Worm (Caenorhabditis elegans) whole organism, L4 larva: ENCODE results near the gene C09B8.4.

Experiments used
- F10B5.3 ChIP-seq: sonication (generic microtip); optimal IDR thresholded peaks from 2 replicates; lab custom pipeline; 2016; ENCODE audit warnings: mild to moderate bottlenecking, missing genetic modification characterization, missing compliant biosample characterization
- F44E2.7 ChIP-seq: fragments of 200-800 bp; sonication (Bioruptor generic); IDR thresholded peaks from 2 replicates; pipeline ENCODE4 v2.1.2; 2022; ENCODE audit warnings: missing genetic modification characterization, missing compliant biosample characterization
- Y5F2A.4 ChIP-seq: fragments of 200-800 bp; sonication (Bioruptor generic); optimal IDR thresholded peaks from 2 replicates; lab custom pipeline; 2018; ENCODE audit warnings: mild to moderate bottlenecking, missing genetic modification characterization, missing compliant biosample characterization
- ZK546.5 ChIP-seq, 2 experiments: sonication (generic microtip); optimal IDR thresholded peaks; 2 replicates each; lab custom pipeline; 2017; ENCODE audit warnings: missing biosample characterization in 2 of 2, missing genetic modification characterization in 2 of 2
- aha-1 ChIP-seq: fragments of 150-350 bp; peaks from one replicate; lab custom pipeline; 2014; ENCODE audit warnings: missing biosample characterization, missing genetic modification characterization
- arid-1 ChIP-seq: fragments of 200-800 bp; sonication (Bioruptor generic); conservative IDR thresholded peaks from 2 replicates; pipeline ENCODE4 v1.3.6; 2022; ENCODE audit warnings: missing genetic modification reagents, missing genetic modification characterization, missing compliant biosample characterization
- ceh-20 ChIP-seq: fragments of 200-800 bp; sonication (Bioruptor generic); IDR thresholded peaks from 2 replicates; pipeline ENCODE4 v1.3.6; 2022; ENCODE audit warnings: missing genetic modification reagents, missing genetic modification characterization, missing compliant biosample characterization
- ceh-28 ChIP-seq: fragments of 150-350 bp; optimal IDR thresholded peaks from 2 replicates; lab custom pipeline; 2014; ENCODE audit warnings: missing biosample characterization, missing genetic modification reagents, missing genetic modification characterization
- ceh-32 ChIP-seq: sonication (generic microtip); optimal IDR thresholded peaks from 2 replicates; lab custom pipeline; 2016; ENCODE audit warnings: mild to moderate bottlenecking, missing genetic modification characterization, missing compliant biosample characterization; ENCODE audit not compliant: poor library complexity
- ceh-44 ChIP-seq: fragments of 200-800 bp; sonication (Bioruptor generic); IDR thresholded peaks from 2 replicates; pipeline ENCODE4 v1.3.6; 2022; ENCODE audit warnings: missing genetic modification reagents, missing genetic modification characterization, missing compliant biosample characterization
- ces-1 ChIP-seq: fragments of 150-350 bp; sonication (generic microtip); optimal IDR thresholded peaks from 4 replicates; lab custom pipeline; 2014; ENCODE audit warnings: missing biosample characterization, missing genetic modification reagents, missing genetic modification characterization
- ctbp-1 ChIP-seq: fragments of 200-800 bp; sonication (Bioruptor generic); IDR thresholded peaks from 2 replicates; pipeline ENCODE4 v1.3.6; 2022; ENCODE audit warnings: missing genetic modification reagents, missing genetic modification characterization, missing compliant biosample characterization
- daf-12 ChIP-seq: fragments of 150-350 bp; optimal IDR thresholded peaks from 2 replicates; lab custom pipeline; 2014; ENCODE audit warnings: missing biosample characterization, missing genetic modification reagents, missing genetic modification characterization
- daf-16 ChIP-seq, 3 experiments: sonication (generic microtip); optimal IDR thresholded peaks; 2 replicates each; lab custom pipeline; 2016 to 2017; ENCODE audit warnings: missing genetic modification characterization in 3 of 3, missing genetic modification reagents in 3 of 3, mild to moderate bottlenecking in 2 of 3, missing compliant biosample characterization in 2 of 3, missing biosample characterization in 1 of 3, moderate library complexity in 1 of 3
- daf-19 ChIP-seq: fragments of 200-800 bp; sonication (Bioruptor generic); conservative IDR thresholded peaks from 2 replicates; pipeline ENCODE4 v1.3.6; 2022; ENCODE audit warnings: missing genetic modification characterization, missing compliant biosample characterization
- daf-8 ChIP-seq: fragments of 200-800 bp; sonication (Bioruptor generic); IDR thresholded peaks from 2 replicates; pipeline ENCODE4 v1.3.6; 2022; ENCODE audit warnings: missing genetic modification characterization, missing compliant biosample characterization
- dmd-6 ChIP-seq: fragments of 200-800 bp; sonication (Bioruptor generic); IDR thresholded peaks from 2 replicates; pipeline ENCODE4 v1.3.6; 2022; ENCODE audit warnings: missing genetic modification reagents, missing genetic modification characterization, missing compliant biosample characterization
- dmd-9 ChIP-seq: fragments of 200-800 bp; sonication (Bioruptor generic); IDR thresholded peaks from 2 replicates; pipeline ENCODE4 v1.3.6; 2022; ENCODE audit warnings: missing genetic modification reagents, missing genetic modification characterization, missing compliant biosample characterization
- dve-1 ChIP-seq: sonication (generic microtip); optimal IDR thresholded peaks from 2 replicates; lab custom pipeline; 2017; ENCODE audit warnings: antibody characterized with exemption, mild to moderate bottlenecking, missing genetic modification characterization, missing compliant biosample characterization; ENCODE audit not compliant: insufficient read depth
- fkh-10 ChIP-seq: fragments of 150-350 bp; optimal IDR thresholded peaks from 2 replicates; lab custom pipeline; 2014; ENCODE audit warnings: missing biosample characterization, missing genetic modification reagents, missing genetic modification characterization
- gei-8 ChIP-seq: fragments of 200-800 bp; sonication (Bioruptor generic); optimal IDR thresholded peaks from 2 replicates; lab custom pipeline; 2018; ENCODE audit warnings: mild to moderate bottlenecking, missing genetic modification characterization, missing compliant biosample characterization
- hlh-11 ChIP-seq: fragments of 200-800 bp; sonication (Bioruptor generic); optimal IDR thresholded peaks from 2 replicates; lab custom pipeline; 2018; ENCODE audit warnings: mild to moderate bottlenecking, missing genetic modification characterization, missing compliant biosample characterization
- jun-1 ChIP-seq: fragments of 150-350 bp; optimal IDR thresholded peaks from 2 replicates; lab custom pipeline; 2014; ENCODE audit warnings: missing biosample characterization, missing genetic modification reagents, missing genetic modification characterization
- lin-38 ChIP-seq: fragments of 200-800 bp; sonication (Bioruptor generic); IDR thresholded peaks from 2 replicates; pipeline ENCODE4 v1.3.6; 2022; ENCODE audit warnings: missing genetic modification reagents, missing genetic modification characterization, missing compliant biosample characterization
- lin-39 ChIP-seq: fragments of 150-350 bp; optimal IDR thresholded peaks from 2 replicates; lab custom pipeline; 2014; ENCODE audit warnings: missing biosample characterization, missing genetic modification reagents, missing genetic modification characterization
- lir-3 ChIP-seq: sonication (generic microtip); optimal IDR thresholded peaks from 2 replicates; lab custom pipeline; 2016; ENCODE audit warnings: mild to moderate bottlenecking, missing genetic modification characterization, missing compliant biosample characterization
- lsy-2 ChIP-seq, 2 experiments: fragments of 150-350 bp in 1 of 2; sonication (generic microtip) in 1 of 2; optimal IDR thresholded peaks; 2 replicates each; lab custom pipeline; 2014 to 2017; ENCODE audit warnings: missing biosample characterization in 2 of 2, missing genetic modification characterization in 2 of 2
- madf-5 ChIP-seq, 2 experiments: fragments of 200-800 bp; sonication (Bioruptor generic); IDR thresholded peaks; 2 replicates each; pipeline ENCODE4 v1.3.6; 2022; ENCODE audit warnings: missing compliant biosample characterization in 2 of 2, missing genetic modification characterization in 2 of 2
- mdt-29 ChIP-seq: fragments of 200-800 bp; sonication (Bioruptor generic); IDR thresholded peaks from 2 replicates; pipeline ENCODE4 v1.3.6; 2022; ENCODE audit warnings: missing genetic modification reagents, missing genetic modification characterization, missing compliant biosample characterization
- mes-2 ChIP-seq: sonication (generic microtip); optimal IDR thresholded peaks from 2 replicates; lab custom pipeline; 2016; ENCODE audit warnings: missing genotype, mild to moderate bottlenecking, missing genetic modification characterization, missing compliant biosample characterization; ENCODE audit not compliant: poor library complexity, severe bottlenecking
- mxl-3 ChIP-seq: fragments of 200-800 bp; sonication (Bioruptor generic); optimal IDR thresholded peaks from 2 replicates; lab custom pipeline; 2018; ENCODE audit warnings: mild to moderate bottlenecking, missing genetic modification characterization, missing compliant biosample characterization
- nhr-10 ChIP-seq: fragments of 150-350 bp; optimal IDR thresholded peaks from 2 replicates; lab custom pipeline; 2014; ENCODE audit warnings: missing biosample characterization, missing genetic modification characterization
- nhr-11 ChIP-seq: fragments of 150-350 bp; optimal IDR thresholded peaks from 2 replicates; lab custom pipeline; 2014; ENCODE audit warnings: missing biosample characterization, missing genetic modification characterization
- nhr-28 ChIP-seq: fragments of 150-350 bp; optimal IDR thresholded peaks from 2 replicates; lab custom pipeline; 2014; ENCODE audit warnings: missing biosample characterization, missing genetic modification characterization
- nhr-42 ChIP-seq: fragments of 200-800 bp; sonication (Bioruptor generic); IDR thresholded peaks from 2 replicates; pipeline ENCODE4 v1.3.6; 2022; ENCODE audit warnings: missing genetic modification characterization, missing compliant biosample characterization
- php-3 ChIP-seq: fragments of 200-800 bp; sonication (Bioruptor generic); IDR thresholded peaks from 2 replicates; pipeline ENCODE4 v1.3.6; 2022; ENCODE audit warnings: missing genetic modification reagents, missing genetic modification characterization, missing compliant biosample characterization
- rbr-2 ChIP-seq: sonication (generic microtip); optimal IDR thresholded peaks from 2 replicates; lab custom pipeline; 2016; ENCODE audit warnings: missing genotype, missing genetic modification characterization, missing compliant biosample characterization
- saeg-2 ChIP-seq: fragments of 200-800 bp; sonication (Bioruptor generic); IDR thresholded peaks from 2 replicates; pipeline ENCODE4 v1.3.6; 2022; ENCODE audit warnings: missing genetic modification reagents, missing genetic modification characterization, missing compliant biosample characterization
- set-16 ChIP-seq: fragments of 200-800 bp; sonication (Bioruptor generic); IDR thresholded peaks from 2 replicates; pipeline ENCODE4 v1.3.6; 2022; ENCODE audit warnings: missing genetic modification reagents, missing genetic modification characterization, missing compliant biosample characterization
- spr-1 ChIP-seq: sonication (generic microtip); optimal IDR thresholded peaks from 2 replicates; lab custom pipeline; 2016; ENCODE audit warnings: mild to moderate bottlenecking, missing genetic modification characterization, missing compliant biosample characterization
- tag-97 ChIP-seq: fragments of 200-800 bp; sonication (Bioruptor generic); IDR thresholded peaks from 2 replicates; pipeline ENCODE4 v1.3.6; 2022; ENCODE audit warnings: missing genetic modification characterization, missing compliant biosample characterization
- tra-1 ChIP-seq: fragments of 200-800 bp; sonication (Bioruptor generic); IDR thresholded peaks from 2 replicates; pipeline ENCODE4 v1.3.6; 2022; ENCODE audit warnings: missing genetic modification reagents, missing genetic modification characterization, missing compliant biosample characterization
- unc-130 ChIP-seq: sonication (generic microtip); optimal IDR thresholded peaks from 2 replicates; lab custom pipeline; 2016; ENCODE audit warnings: missing genetic modification reagents, missing genetic modification characterization, missing compliant biosample characterization
- unc-39 ChIP-seq: sonication (generic microtip); optimal IDR thresholded peaks from 2 replicates; lab custom pipeline; 2017; ENCODE audit warnings: missing biosample characterization, missing genetic modification characterization
- unc-62 ChIP-seq, 3 experiments: fragments of 150-350 bp in 1 of 3; sonication (generic microtip); optimal IDR thresholded peaks in 2 of 3; peaks in 1 of 3; 1 replicate in 1 of 3; 2 replicates in 2 of 3; lab custom pipeline; 2014 to 2017; ENCODE audit warnings: missing biosample characterization in 3 of 3, missing genetic modification characterization in 3 of 3, missing genetic modification reagents in 3 of 3, missing genotype in 1 of 3
- zag-1 ChIP-seq: fragments of 150-350 bp; optimal IDR thresholded peaks from 2 replicates; lab custom pipeline; 2014; ENCODE audit warnings: missing biosample characterization, missing genetic modification characterization

C09B8.4 gene

DNA sequence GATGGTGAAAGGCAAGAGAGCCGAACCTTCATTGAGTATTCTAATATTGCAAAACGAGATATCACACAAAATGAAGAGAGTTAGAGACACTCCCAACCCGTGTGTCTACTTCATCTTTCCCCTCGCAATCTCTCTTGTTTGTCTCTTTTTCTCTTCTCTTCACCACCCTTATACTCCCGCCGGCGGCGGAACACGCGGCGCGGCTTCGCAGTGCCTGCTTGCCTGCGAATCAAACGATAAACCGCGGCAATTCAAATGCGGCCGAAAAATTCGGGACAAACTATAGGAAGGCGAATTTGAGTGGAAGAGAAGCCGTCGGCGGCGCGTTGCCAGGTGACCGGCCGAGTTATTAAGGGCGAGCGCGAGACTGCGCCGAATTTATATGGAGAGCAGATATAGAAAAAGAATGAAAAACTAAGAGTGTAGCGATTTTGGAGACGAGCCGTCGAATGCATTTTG, 35.1 kb downstream of the C09B8.4 start, which contains the start of gene klp-13 (continued):
- TF ChIP-seq lir-3, result no peak
- TF ChIP-seq daf-12 (tag; lab: Kevin White, UChicago), result no peak
- TF ChIP-seq ceh-44 (GFP tag; lab: Robert Waterston, UW), result no peak
- TF ChIP-seq nhr-11, result peak; percentile 90
- TF ChIP-seq madf-5 (GFP tag; IDR thresholded peaks at IDR 0.05; lab: Robert Waterston, UW), result no peak
- TF ChIP-seq unc-39 (tag; lab: Kevin White, UChicago), result no peak
- TF ChIP-seq Y5F2A.4, result no peak
- no peak for TF ChIP-seq gei-8 (GFP tag; lab: Kevin White, UChicago)

DNA sequence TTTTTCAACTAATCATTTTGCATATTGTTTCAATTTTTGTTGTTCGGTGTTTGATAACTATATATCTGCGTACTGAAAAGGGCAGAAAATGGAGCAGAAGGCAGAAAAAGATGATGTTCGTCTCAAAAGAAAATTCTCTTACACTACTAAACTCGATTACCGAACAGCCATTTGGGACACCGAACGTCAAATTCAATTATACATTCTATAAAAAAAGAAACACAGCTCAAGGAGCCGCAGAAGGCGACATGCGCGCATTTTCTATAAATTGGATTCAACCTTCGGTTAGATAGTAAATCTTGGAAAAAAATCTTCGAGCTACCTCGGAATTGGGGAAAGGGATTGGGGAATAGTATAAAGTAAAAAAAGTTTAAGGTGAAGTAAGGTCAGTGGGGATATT, 36.5 kb downstream of the C09B8.4 start:
- TF ChIP-seq F44E2.7 (GFP tag; lab: Robert Waterston, UW), result no peak
- no peak for TF ChIP-seq mxl-3 (GFP tag; lab: Kevin White, UChicago)
- no peak for TF ChIP-seq zag-1 (tag; lab: Kevin White, UChicago)
- TF ChIP-seq ces-1, result peak; percentile 87
- TF ChIP-seq dmd-6 (GFP tag; lab: Robert Waterston, UW), result peak; percentile 31; the same call in 1 of the 2 replicates
- TF ChIP-seq ctbp-1, result peak; percentile 59
- no peak for TF ChIP-seq nhr-28 (tag; lab: Kevin White, UChicago)
- peak; percentile 85 for TF ChIP-seq fkh-10 (GFP tag; lab: Kevin White, UChicago)
- no peak for TF ChIP-seq arid-1 (GFP tag; lab: Robert Waterston, UW)

DNA sequence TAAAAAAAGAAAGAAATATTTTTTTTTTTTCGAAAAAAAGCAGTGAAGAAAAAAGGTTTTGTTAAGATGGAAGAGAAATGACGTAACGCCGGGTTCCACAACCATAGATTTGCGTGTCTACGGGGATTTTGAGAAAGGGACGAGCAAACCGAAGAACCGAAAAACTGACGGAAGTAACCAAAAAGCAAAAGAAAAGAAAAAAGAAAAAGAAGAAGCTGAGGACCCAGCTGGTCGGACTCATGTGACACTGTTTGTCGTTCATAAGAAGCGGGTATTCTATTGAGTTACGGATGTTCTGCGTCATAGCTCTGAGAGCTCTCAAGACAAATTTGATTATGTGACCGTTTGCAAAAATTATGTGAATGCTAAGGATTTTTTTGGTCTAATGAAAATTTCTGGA, 36.9 kb downstream of the C09B8.4 start:
- no peak for TF ChIP-seq tra-1 (GFP tag; lab: Robert Waterston, UW)
- TF ChIP-seq unc-62 (GFP tag; optimal IDR thresholded peaks at IDR 0.05 in 1 of 2; lab: Kevin White, UChicago), result peak in 1 of 2 experiments; percentile 97
- no peak for TF ChIP-seq unc-62 (tag; optimal IDR thresholded peaks at IDR 0.05; lab: Kevin White, UChicago)
- TF ChIP-seq dve-1 (tag; lab: Kevin White, UChicago), result no peak
- TF ChIP-seq nhr-10 (tag; lab: Kevin White, UChicago), result no peak
- TF ChIP-seq Y5F2A.4, result no peak
- TF ChIP-seq ceh-28, result no peak
- TF ChIP-seq dmd-6 (GFP tag; lab: Robert Waterston, UW), result 0 out of 2 replicates have a peak, but pooled peaks have one; percentile 14
- TF ChIP-seq daf-19, result no peak
- no peak for TF ChIP-seq php-3
- 0 out of 2 replicates have a peak, but pooled peaks have one; percentile 33 for TF ChIP-seq saeg-2 (GFP tag; lab: Robert Waterston, UW)
- no peak for TF ChIP-seq zag-1 (tag; lab: Kevin White, UChicago)
- no peak for TF ChIP-seq jun-1
- TF ChIP-seq ceh-32 (tag; lab: Kevin White, UChicago), result no peak
- no peak for TF ChIP-seq unc-130 (GFP tag; lab: Kevin White, UChicago)
- TF ChIP-seq ZK546.5 (tag; optimal IDR thresholded peaks at IDR 0.05; lab: Kevin White, UChicago), result no peak
- no peak for TF ChIP-seq lin-38 (GFP tag; lab: Robert Waterston, UW)
- peak; percentile 76; the same call in 1 of the 2 replicates for TF ChIP-seq ceh-20 (GFP tag; lab: Robert Waterston, UW)
- peak; percentile 7 to 53 for TF ChIP-seq lsy-2 (tag; optimal IDR thresholded peaks at IDR 0.05; lab: Kevin White, UChicago)
- no peak for TF ChIP-seq daf-8
- no peak for TF ChIP-seq dmd-9 (GFP tag; lab: Robert Waterston, UW)
- TF ChIP-seq ctbp-1, result peak; percentile 53
- TF ChIP-seq aha-1 (tag; lab: Kevin White, UChicago), result peak; percentile 34
- peak; percentile 13 for TF ChIP-seq lin-39 (tag; lab: Kevin White, UChicago)
- no peak for TF ChIP-seq rbr-2 (tag; lab: Kevin White, UChicago)
- no peak for TF ChIP-seq F10B5.3 (tag; lab: Kevin White, UChicago)
- no peak for TF ChIP-seq nhr-42 (GFP tag; lab: Robert Waterston, UW)
- TF ChIP-seq hlh-11, result peak; percentile 50
- peak; percentile 21; the same call in 1 of the 2 replicates for TF ChIP-seq set-16 (GFP tag; lab: Robert Waterston, UW)
- TF ChIP-seq mdt-29, result no peak
- no peak for TF ChIP-seq spr-1 (tag; lab: Kevin White, UChicago)
- no peak for TF ChIP-seq daf-16 (GFP tag; optimal IDR thresholded peaks at IDR 0.05; lab: Kevin White, UChicago)
- TF ChIP-seq daf-16 (tag; optimal IDR thresholded peaks at IDR 0.05; lab: Kevin White, UChicago), result no peak
- TF ChIP-seq nhr-11, result no peak
- no peak for TF ChIP-seq tag-97 (GFP tag; lab: Robert Waterston, UW)
- TF ChIP-seq arid-1 (GFP tag; lab: Robert Waterston, UW), result no peak
- peak; percentile 25 for TF ChIP-seq mes-2 (tag; lab: Kevin White, UChicago)
